Worm (Caenorhabditis elegans): ENCODE data around the gene rab-33.

rab-33 gene

ce11 chrIII:10536087-10536723 is 32.6 kb upstream of the rab-33 start (continued):
- TF ChIP-seq somi-1 (GFP tag; optimal IDR thresholded peaks at IDR 0.05): no peak
- TF ChIP-seq nhr-120 (GFP tag; IDR thresholded peaks at IDR 0.05): no peak
- TF ChIP-seq nfya-2 (GFP tag; IDR thresholded peaks at IDR 0.05): no peak
- TF ChIP-seq ceh-27 (GFP tag; optimal IDR thresholded peaks at IDR 0.05): no peak
- no peak for TF ChIP-seq C06A6.2 (GFP tag; conservative IDR thresholded peaks at IDR 0.05)
- TF ChIP-seq T07F8.4 (tag; optimal IDR thresholded peaks at IDR 0.05): no peak
- no peak for TF ChIP-seq hlh-12 (tag; optimal IDR thresholded peaks at IDR 0.05)
- no peak for TF ChIP-seq lin-54 (GFP tag; optimal IDR thresholded peaks at IDR 0.05)
- no peak for TF ChIP-seq ceh-100 (GFP tag; IDR thresholded peaks at IDR 0.05)

- TF ChIP-seq madf-6 (GFP tag; IDR thresholded peaks at IDR 0.05) (no peak), pha-4 (tag; optimal IDR thresholded peaks at IDR 0.05) (no peak), nhr-27 (tag; optimal IDR thresholded peaks at IDR 0.05) (no peak), repo-1 (tag; optimal IDR thresholded peaks at IDR 0.05) (no peak), atf-7 (tag; optimal IDR thresholded peaks at IDR 0.05) (no peak), F49E8.2 (tag; optimal IDR thresholded peaks at IDR 0.05; ENCODE audit: insufficient read depth) (no peak), athp-1 (tag; optimal IDR thresholded peaks at IDR 0.05) (no peak), lin-26 (GFP tag; IDR thresholded peaks at IDR 0.05) (no peak), ztf-25 (GFP tag; IDR thresholded peaks at IDR 0.05) (no peak), K12H6.12 (tag; optimal IDR thresholded peaks at IDR 0.05) (no peak), hrde-1 (tag; optimal IDR thresholded peaks at IDR 0.05; ENCODE audit: borderline replicate concordance) (no peak)
These were observed 31.6 kb upstream of the rab-33 start, which contains the start of gene hpd-1 for ce11 chrIII:10535226-10535625. hpd-1 (plus strand) TSS chrIII:10535526.

ce11 chrIII:10534191-10534590 is 30.5 kb upstream of the rab-33 start:
- TF ChIP-seq F55B11.4 (tag; optimal IDR thresholded peaks at IDR 0.05; ENCODE audit: borderline replicate concordance, insufficient read depth) (no peak), hmg-20 (GFP tag; IDR thresholded peaks at IDR 0.05) (no peak), ets-4 (GFP tag; optimal IDR thresholded peaks at IDR 0.05) (peak; percentile 50), nhr-120 (GFP tag; IDR thresholded peaks at IDR 0.05) (no peak), F49E8.2 (tag; optimal IDR thresholded peaks at IDR 0.05; ENCODE audit: insufficient read depth) (no peak), dpff-1 (tag; optimal IDR thresholded peaks at IDR 0.05) (no peak), hmg-1.2 (GFP tag; IDR thresholded peaks at IDR 0.05) (peak; percentile 36; the same call in 1 of the 2 replicates), rec-8 (tag; optimal IDR thresholded peaks at IDR 0.05) (no peak), nfyb-1 (GFP tag; IDR thresholded peaks at IDR 0.05) (peak; percentile 70; the same call in 1 of the 2 replicates), ccch-3 (GFP tag; optimal IDR thresholded peaks at IDR 0.05) (no peak), ztf-3 (GFP tag; optimal IDR thresholded peaks at IDR 0.05) (peak; percentile 8), ztf-18 (tag; optimal IDR thresholded peaks at IDR 0.05) (no peak), akir-1 (GFP tag; optimal IDR thresholded peaks at IDR 0.05) (no peak), ztf-6 (GFP tag; IDR thresholded peaks at IDR 0.05) (no peak), egrh-3 (GFP tag; IDR thresholded peaks at IDR 0.05) (peak; percentile 38; the same call in 1 of the 2 replicates), B0261.1 (tag; optimal IDR thresholded peaks at IDR 0.05) (no peak), egl-18 (GFP tag; IDR thresholded peaks at IDR 0.05) (no peak), chd-7 (tag; optimal IDR thresholded peaks at IDR 0.05) (peak; percentile 77), ceh-100 (GFP tag; IDR thresholded peaks at IDR 0.05) (no peak), fkh-3 (tag; optimal IDR thresholded peaks at IDR 0.05) (no peak), lin-26 (GFP tag; IDR thresholded peaks at IDR 0.05) (peak; percentile 79), tlf-1 (GFP tag; optimal IDR thresholded peaks at IDR 0.05) (peak; percentile 34), efl-1 (GFP tag; optimal IDR thresholded peaks at IDR 0.05) (no peak), C06A6.2 (GFP tag; conservative IDR thresholded peaks at IDR 0.05) (peak; percentile 74), T07F8.4 (tag; optimal IDR thresholded peaks at IDR 0.05) (no peak), ztf-25 (GFP tag; IDR thresholded peaks at IDR 0.05) (no peak), K12H6.12 (tag; optimal IDR thresholded peaks at IDR 0.05) (no peak), die-1 (tag; optimal IDR thresholded peaks at IDR 0.05) (no peak), D2030.7 (GFP tag; IDR thresholded peaks at IDR 0.05) (no peak), egl-44 (GFP tag; IDR thresholded peaks at IDR 0.05) (0 out of 2 replicates have a peak, but pooled peaks have one; percentile 59), F57C9.4 (tag; optimal IDR thresholded peaks at IDR 0.05) (no peak), mes-4 (tag; optimal IDR thresholded peaks at IDR 0.05) (no peak)
